Fruit fly (Drosophila melanogaster): ENCODE data around the gene Nepl12.

Nepl12 gene

dm6 chr3R:9674968-9675573, at the start of gene Nepl12:
Nepl12 (plus strand) TSS chr3R:9675523.
- peak; percentile 41; the same call in 1 of the 2 replicates for TF ChIP-seq CG12605 (GFP tag; IDR thresholded peaks at IDR 0.05)
- no peak for TF ChIP-seq EcR (GFP tag; optimal IDR thresholded peaks at IDR 0.05)

- TF ChIP-seq Pif1B (GFP tag; optimal IDR thresholded peaks at IDR 0.05), result no peak
- peak; percentile 3 for TF ChIP-seq EcR (GFP tag; optimal IDR thresholded peaks at IDR 0.05)
- no peak for TF ChIP-seq CG34367 (tag; optimal IDR thresholded peaks at IDR 0.05)
These were observed 49.1 kb upstream of the Nepl12 start for dm6 chr3R:9626266-9626665.

- TF ChIP-seq CG8301 (tag; optimal IDR thresholded peaks at IDR 0.05) (peak; percentile 3), Snoo (tag; optimal IDR thresholded peaks at IDR 0.05) (peak; percentile 9), CG32121 (GFP tag; IDR thresholded peaks at IDR 0.05) (no peak), CG9948 (tag; optimal IDR thresholded peaks at IDR 0.05) (peak; percentile 32), CG10348 (GFP tag; IDR thresholded peaks at IDR 0.05) (no peak), rn (GFP tag; IDR thresholded peaks at IDR 0.05) (no peak), Pif1A (GFP tag; optimal IDR thresholded peaks at IDR 0.05) (no peak), CG4496 (GFP tag; IDR thresholded peaks at IDR 0.05) (no peak), D1 (tag; optimal IDR thresholded peaks at IDR 0.05) (no peak), CG34367 (tag; optimal IDR thresholded peaks at IDR 0.05) (no peak), Ets98B (GFP tag; IDR thresholded peaks at IDR 0.05) (no peak), gl (tag; optimal IDR thresholded peaks at IDR 0.05) (no peak), CG12605 (GFP tag; IDR thresholded peaks at IDR 0.05) (no peak), fd96Ca (GFP tag; IDR thresholded peaks at IDR 0.05) (no peak), CG13204 (GFP tag; optimal IDR thresholded peaks at IDR 0.05) (no peak), EcR (GFP tag; optimal IDR thresholded peaks at IDR 0.05) (no peak), CG14655 (GFP tag; optimal IDR thresholded peaks at IDR 0.05) (no peak), CG8159 (tag; optimal IDR thresholded peaks at IDR 0.05) (peak; percentile 33), Pif1B (GFP tag; optimal IDR thresholded peaks at IDR 0.05) (peak; percentile 33), CG17806 (tag; optimal IDR thresholded peaks at IDR 0.05) (peak; percentile 37), CG15710 (tag; optimal IDR thresholded peaks at IDR 0.05) (peak; percentile 24)
These were observed 48.4 kb upstream of the Nepl12 start, which contains the start of the genes CG9427 and CG8319 for dm6 chr3R:9626880-9627401. CG9427 (minus strand) TSS chr3R:9626930. CG8319 (plus strand) TSS chr3R:9627321.

DNA sequence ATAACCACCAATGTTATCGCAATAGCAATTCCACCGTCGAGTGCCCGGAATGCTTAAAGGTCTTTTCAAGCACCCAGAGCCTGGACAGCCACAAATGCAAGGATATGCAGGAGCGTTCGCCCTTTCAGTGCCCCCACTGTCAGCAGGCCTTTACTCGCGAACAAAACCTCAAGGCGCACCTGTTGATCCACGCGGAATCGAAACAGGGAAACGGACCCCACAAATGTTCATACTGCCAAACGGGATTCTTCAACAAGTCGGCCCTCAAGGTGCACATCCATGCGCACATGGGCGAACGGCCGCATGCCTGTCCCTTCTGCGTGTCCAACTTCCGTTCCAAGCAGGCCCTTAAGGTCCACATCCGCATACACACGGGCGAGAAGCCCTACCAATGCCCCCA, 47.3 kb upstream of the Nepl12 start:
- TF ChIP-seq D1 (tag; optimal IDR thresholded peaks at IDR 0.05) (no peak), CG32121 (GFP tag; IDR thresholded peaks at IDR 0.05) (no peak), Snoo (tag; optimal IDR thresholded peaks at IDR 0.05) (no peak), CG8159 (tag; optimal IDR thresholded peaks at IDR 0.05) (no peak), CG15710 (tag; optimal IDR thresholded peaks at IDR 0.05) (no peak), CG14655 (GFP tag; optimal IDR thresholded peaks at IDR 0.05) (no peak), CG17806 (tag; optimal IDR thresholded peaks at IDR 0.05) (no peak), CG4496 (GFP tag; IDR thresholded peaks at IDR 0.05) (no peak), rn (GFP tag; IDR thresholded peaks at IDR 0.05) (no peak)

DNA sequence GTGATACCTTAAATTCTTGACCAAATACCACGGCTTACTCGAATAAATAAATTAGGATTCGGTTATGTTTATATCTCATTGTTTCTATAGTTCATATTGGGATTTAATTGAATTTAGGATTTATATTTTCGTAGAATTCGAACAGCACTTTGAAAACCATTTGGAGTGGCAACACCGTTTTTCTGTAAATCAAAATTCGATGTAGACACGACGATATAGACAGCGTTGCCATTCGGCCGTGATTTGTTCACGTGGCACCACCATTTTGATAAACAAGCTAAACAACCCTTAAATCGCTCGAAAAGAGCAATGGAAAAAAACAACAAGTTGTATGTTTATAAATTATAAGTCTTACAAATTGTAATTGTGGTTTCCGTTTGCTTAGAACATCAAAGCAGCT, 46.7 kb upstream of the Nepl12 start:
- no peak for TF ChIP-seq CG9948 (tag; optimal IDR thresholded peaks at IDR 0.05)
- TF ChIP-seq CG17806 (tag; optimal IDR thresholded peaks at IDR 0.05), result no peak
- no peak for TF ChIP-seq CG8301 (tag; optimal IDR thresholded peaks at IDR 0.05)
- no peak for TF ChIP-seq Pif1B (GFP tag; optimal IDR thresholded peaks at IDR 0.05)
- no peak for TF ChIP-seq CG15710 (tag; optimal IDR thresholded peaks at IDR 0.05)
- no peak for TF ChIP-seq CG12605 (GFP tag; IDR thresholded peaks at IDR 0.05)
- TF ChIP-seq rn (GFP tag; IDR thresholded peaks at IDR 0.05), result no peak
- TF ChIP-seq Pif1A (GFP tag; optimal IDR thresholded peaks at IDR 0.05), result no peak
- TF ChIP-seq CG32121 (GFP tag; IDR thresholded peaks at IDR 0.05), result no peak
- TF ChIP-seq gl (tag; optimal IDR thresholded peaks at IDR 0.05), result no peak

DNA sequence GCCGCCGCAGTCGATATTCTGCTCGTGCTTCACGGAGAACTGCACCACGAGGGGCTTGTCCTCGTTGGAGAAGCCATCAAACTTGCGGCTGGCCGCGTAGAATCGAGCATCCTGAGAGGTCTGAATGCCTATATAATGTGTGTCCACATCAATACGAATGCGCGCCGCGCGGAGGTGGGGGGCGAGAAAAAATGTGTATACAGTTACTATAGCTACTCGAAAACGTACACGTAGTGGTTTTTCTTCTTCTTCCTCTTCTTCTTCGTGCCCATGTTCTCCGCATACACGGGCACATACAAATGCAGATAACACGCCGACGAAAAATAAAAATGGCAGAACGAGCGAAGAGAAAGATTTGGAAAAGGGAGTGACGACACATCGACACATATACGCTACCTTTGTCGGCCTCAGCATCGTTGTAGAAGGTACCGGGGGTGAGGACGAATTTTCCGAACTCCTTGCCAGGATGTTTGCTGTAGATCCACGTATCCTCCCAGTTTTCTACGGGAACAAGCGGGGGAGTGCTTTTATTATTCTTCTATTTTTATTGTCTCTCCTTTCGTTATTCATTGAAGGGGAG, 45.2 kb upstream of the Nepl12 start:
- no peak for TF ChIP-seq rn (GFP tag; IDR thresholded peaks at IDR 0.05)
- peak; percentile 30 for TF ChIP-seq EcR (GFP tag; optimal IDR thresholded peaks at IDR 0.05)

- no peak for TF ChIP-seq D1 (tag; optimal IDR thresholded peaks at IDR 0.05)
- TF ChIP-seq Pif1B (GFP tag; optimal IDR thresholded peaks at IDR 0.05), result no peak
- no peak for TF ChIP-seq CG17806 (tag; optimal IDR thresholded peaks at IDR 0.05)
- peak; percentile 8 for TF ChIP-seq CG15710 (tag; optimal IDR thresholded peaks at IDR 0.05)
- TF ChIP-seq CG32121 (GFP tag; IDR thresholded peaks at IDR 0.05), result no peak
- TF ChIP-seq gl (tag; optimal IDR thresholded peaks at IDR 0.05), result peak; percentile 27
- TF ChIP-seq Snoo (tag; optimal IDR thresholded peaks at IDR 0.05), result peak; percentile 30
- TF ChIP-seq EcR (GFP tag; optimal IDR thresholded peaks at IDR 0.05), result no peak
- TF ChIP-seq CG12605 (GFP tag; IDR thresholded peaks at IDR 0.05), result no peak
- TF ChIP-seq CG9948 (tag; optimal IDR thresholded peaks at IDR 0.05), result no peak
- TF ChIP-seq rn (GFP tag; IDR thresholded peaks at IDR 0.05), result no peak
- TF ChIP-seq CG10348 (GFP tag; IDR thresholded peaks at IDR 0.05), result no peak
- no peak for TF ChIP-seq CG8159 (tag; optimal IDR thresholded peaks at IDR 0.05)
- no peak for TF ChIP-seq fd96Ca (GFP tag; IDR thresholded peaks at IDR 0.05)
- TF ChIP-seq CG8301 (tag; optimal IDR thresholded peaks at IDR 0.05), result no peak
- no peak for TF ChIP-seq CG13204 (GFP tag; optimal IDR thresholded peaks at IDR 0.05)
- TF ChIP-seq CG34367 (tag; optimal IDR thresholded peaks at IDR 0.05), result peak; percentile 35
- TF ChIP-seq CG14655 (GFP tag; optimal IDR thresholded peaks at IDR 0.05), result no peak
These were observed 44.7 kb upstream of the Nepl12 start, which contains the start of gene Calr for dm6 chr3R:9630633-9631095. Calr (minus strand) TSS chr3R:9630851.
